Fruit fly (Drosophila melanogaster): Measurements from ENCODE around the gene yellow-k.

yellow-k gene

DNA sequence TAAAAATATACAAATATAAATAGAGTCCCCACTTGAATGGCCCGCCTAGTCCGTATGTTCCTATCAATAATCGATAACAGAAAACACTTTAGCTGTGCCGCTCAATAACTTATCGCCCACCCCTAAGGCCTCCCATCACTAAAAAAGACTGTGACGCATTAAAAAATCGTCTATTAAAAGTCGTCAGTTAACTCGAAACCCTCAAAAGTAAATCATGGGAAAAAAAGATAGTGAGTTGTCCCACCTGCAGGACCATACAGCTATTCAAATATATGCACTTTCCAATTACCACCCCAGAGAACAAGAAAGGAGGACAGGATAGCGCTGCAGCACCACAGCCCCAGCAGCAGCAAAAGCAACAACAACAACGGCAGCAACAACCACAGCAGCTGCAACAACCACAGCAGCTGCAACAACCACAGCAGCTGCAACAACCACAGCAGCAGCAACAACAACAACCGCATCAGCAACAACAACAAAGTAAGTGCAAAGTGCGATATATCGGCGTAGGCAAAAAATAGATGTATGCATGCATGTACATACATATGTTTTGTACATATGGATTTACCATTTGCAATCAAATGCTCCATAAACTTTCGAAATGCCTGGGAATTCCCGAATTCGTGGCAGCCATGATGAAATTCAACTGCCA is 33.7 kb downstream of the yellow-k start, which contains the start of gene AGO2 (continued):
- no peak for TF ChIP-seq sens (GFP tag)
- TF ChIP-seq aop (GFP tag; IDR thresholded peaks at IDR 0.05): no peak
- peak; percentile 43 for TF ChIP-seq lbe (GFP tag; optimal IDR thresholded peaks at IDR 0.05)
- TF ChIP-seq dan (GFP tag; IDR thresholded peaks at IDR 0.05): no peak
- TF ChIP-seq Vsx1 (GFP tag; optimal IDR thresholded peaks at IDR 0.05): no peak
- TF ChIP-seq Rx (GFP tag; IDR thresholded peaks at IDR 0.05): no peak
- TF ChIP-seq Gug (GFP tag; IDR thresholded peaks at IDR 0.05): no peak
- TF ChIP-seq fd102C (GFP tag; optimal IDR thresholded peaks at IDR 0.05): no peak
- TF ChIP-seq dati (GFP tag; IDR thresholded peaks at IDR 0.05): no peak
- no peak for TF ChIP-seq sc (optimal IDR thresholded peaks at IDR 0.05)
- TF ChIP-seq sc (GFP tag; optimal IDR thresholded peaks at IDR 0.05): no peak
- TF ChIP-seq grn (GFP tag; optimal IDR thresholded peaks at IDR 0.05): no peak
- no peak for TF ChIP-seq Fer3 (tag; optimal IDR thresholded peaks at IDR 0.05)
- TF ChIP-seq gem (tag; optimal IDR thresholded peaks at IDR 0.05): no peak
- no peak for TF ChIP-seq bowl (GFP tag; IDR thresholded peaks at IDR 0.05)
- no peak for TF ChIP-seq CG8281 (tag; optimal IDR thresholded peaks at IDR 0.05)
- TF ChIP-seq CG13123 (GFP tag; optimal IDR thresholded peaks at IDR 0.05): no peak
- no peak for TF ChIP-seq salm (tag; optimal IDR thresholded peaks at IDR 0.05)
- TF ChIP-seq CG12769 (tag; optimal IDR thresholded peaks at IDR 0.05): no peak
- TF ChIP-seq Pdp1 (GFP tag; optimal IDR thresholded peaks at IDR 0.05): peak in 1 of 2 experiments; percentile 44
- TF ChIP-seq CG11504 (tag; optimal IDR thresholded peaks at IDR 0.05): peak; percentile 76
- no peak for TF ChIP-seq esg (GFP tag; conservative IDR thresholded peaks at IDR 0.05)
- peak; percentile 100 for TF ChIP-seq nom (GFP tag; optimal IDR thresholded peaks at IDR 0.05)
- no peak for TF ChIP-seq CG4820 (GFP tag; optimal IDR thresholded peaks at IDR 0.05)
- TF ChIP-seq CG15479 (GFP tag; optimal IDR thresholded peaks at IDR 0.05): no peak
- no peak for TF ChIP-seq Rfx (GFP tag; IDR thresholded peaks at IDR 0.05)
- no peak for TF ChIP-seq GATAe (GFP tag; conservative IDR thresholded peaks at IDR 0.05)
- peak; percentile 34; the same call in 1 of the 2 replicates for TF ChIP-seq vvl (GFP tag; IDR thresholded peaks at IDR 0.05)
- TF ChIP-seq nmo (GFP tag; optimal IDR thresholded peaks at IDR 0.05): peak; percentile 18
- peak; percentile 17 for TF ChIP-seq CG15601 (tag; optimal IDR thresholded peaks at IDR 0.05)
- peak; percentile 52; the same call in 2 of the 3 replicates for TF ChIP-seq knrl (GFP tag; IDR thresholded peaks at IDR 0.05; ENCODE audit: partially characterized antibody)
- TF ChIP-seq CoRest (tag; optimal IDR thresholded peaks at IDR 0.05): peak; percentile 23
- TF ChIP-seq CG32532 (GFP tag; IDR thresholded peaks at IDR 0.05): no peak
- TF ChIP-seq nerfin-2 (GFP tag; IDR thresholded peaks at IDR 0.05; ENCODE audit: partially characterized antibody): peak; percentile 73; the same call in 1 of the 2 replicates
- no peak for TF ChIP-seq CG11085 (GFP tag; IDR thresholded peaks at IDR 0.05)
- TF ChIP-seq MTF-1 (GFP tag; optimal IDR thresholded peaks at IDR 0.05; ENCODE audit: borderline replicate concordance): no peak
- peak; percentile 41 for TF ChIP-seq gfzf (GFP tag; optimal IDR thresholded peaks at IDR 0.05)
- TF ChIP-seq B-H2 (GFP tag; optimal IDR thresholded peaks at IDR 0.05): no peak
- TF ChIP-seq CG11723 (GFP tag; optimal IDR thresholded peaks at IDR 0.05): no peak
- TF ChIP-seq croc (GFP tag; conservative IDR thresholded peaks at IDR 0.05): no peak
- no peak for TF ChIP-seq wor (GFP tag; IDR thresholded peaks at IDR 0.05)
- TF ChIP-seq kah (GFP tag; optimal IDR thresholded peaks at IDR 0.05): no peak
- TF ChIP-seq CG4730 (GFP tag; IDR thresholded peaks at IDR 0.05): no peak
- peak; percentile 95; the same call in 2 of the 4 replicates for TF ChIP-seq chinmo (GFP tag; IDR thresholded peaks at IDR 0.05; ENCODE audit: partially characterized antibody)
- no peak for TF ChIP-seq emc (GFP tag; optimal IDR thresholded peaks at IDR 0.05)
- no peak for TF ChIP-seq cato (GFP tag; optimal IDR thresholded peaks at IDR 0.05; ENCODE audit: borderline replicate concordance)
- no peak for TF ChIP-seq ssp (GFP tag; IDR thresholded peaks at IDR 0.05)
- TF ChIP-seq CG15514 (GFP tag; optimal IDR thresholded peaks at IDR 0.05): peak; percentile 66
- TF ChIP-seq Stat92E (GFP tag; optimal IDR thresholded peaks at IDR 0.05): peak in 1 of 3 experiments; percentile 78

All from whole organism, embryonic.